Worm (Caenorhabditis elegans): ENCODE results near the gene Y56A3A.30.

DNA sequence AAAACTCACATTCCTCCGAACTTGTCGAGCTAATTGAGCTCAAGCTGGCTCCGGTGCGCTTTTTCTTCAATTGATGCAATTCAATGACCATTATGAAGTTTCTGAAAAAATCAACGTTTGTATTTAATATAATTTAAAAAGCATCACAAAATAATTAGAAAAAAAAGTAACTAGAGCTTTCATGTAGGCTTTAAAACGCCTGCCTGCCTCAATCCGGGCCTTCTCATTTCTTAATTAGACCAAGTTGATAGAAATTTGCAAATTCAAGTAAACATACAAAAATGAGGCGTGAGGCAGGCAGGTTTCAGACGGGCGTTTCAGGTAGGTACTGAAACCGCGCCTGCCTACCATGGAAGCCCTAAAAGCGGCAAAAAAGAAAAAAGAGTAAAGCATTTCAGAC lies 24.0 kb upstream of the Y56A3A.30 start, which contains the start of gene Y56A3A.33:
- TF ChIP-seq cog-1 (tag; optimal IDR thresholded peaks at IDR 0.05), result no peak
- no peak for TF ChIP-seq ref-1 (GFP tag; conservative IDR thresholded peaks at IDR 0.05)
- no peak for TF ChIP-seq med-1 (GFP tag; optimal IDR thresholded peaks at IDR 0.05; ENCODE audit: insufficient read depth)
- TF ChIP-seq ztf-23 (GFP tag; IDR thresholded peaks at IDR 0.05), result no peak
- no peak for TF ChIP-seq T22C8.4 (GFP tag; IDR thresholded peaks at IDR 0.05)

All from whole organism, midembryonic.